Worm (Caenorhabditis elegans): ENCODE results near the gene T24F1.4.

The T24F1.4 gene

DNA sequence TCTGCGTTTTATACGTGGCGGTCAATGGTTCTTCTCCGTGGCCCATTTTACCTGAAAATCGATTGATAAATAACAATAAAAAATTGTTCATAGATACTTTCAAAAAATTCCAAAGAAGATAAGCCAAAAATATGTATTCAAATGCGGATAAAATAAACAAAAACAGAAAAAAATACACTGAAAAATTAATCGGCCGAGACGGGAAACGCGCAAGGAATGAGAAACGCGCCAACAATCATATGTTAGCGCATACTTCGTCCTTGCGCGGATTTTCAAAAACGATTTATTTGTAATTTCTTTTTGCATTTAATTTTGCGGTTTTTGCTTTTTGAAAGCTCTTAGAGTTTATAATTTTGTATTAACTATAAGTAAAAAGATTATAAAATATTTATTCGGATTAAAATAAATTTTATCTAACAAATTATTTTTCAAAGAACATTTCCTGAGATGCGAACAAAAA is 31.5 kb upstream of the T24F1.4 start, which contains the start of gene nduf-11 (continued):
- TF ChIP-seq D2030.7 (GFP tag; IDR thresholded peaks at IDR 0.05) (0 out of 2 replicates have a peak, but pooled peaks have one; percentile 23), hrde-1 (tag; optimal IDR thresholded peaks at IDR 0.05; ENCODE audit: borderline replicate concordance) (no peak), nfya-2 (GFP tag; IDR thresholded peaks at IDR 0.05) (no peak), hlh-26 (GFP tag; conservative IDR thresholded peaks at IDR 0.05) (no peak), lin-26 (GFP tag; IDR thresholded peaks at IDR 0.05) (0 out of 2 replicates have a peak, but pooled peaks have one; percentile 10), madf-3 (GFP tag; IDR thresholded peaks at IDR 0.05) (no peak), ceh-27 (GFP tag; optimal IDR thresholded peaks at IDR 0.05) (peak; percentile 34), unc-130 (GFP tag; optimal IDR thresholded peaks at IDR 0.05) (no peak), dpff-1 (tag; optimal IDR thresholded peaks at IDR 0.05) (no peak), F23B12.7 (tag; optimal IDR thresholded peaks at IDR 0.05; ENCODE audit: insufficient read depth) (peak; percentile 74), lsl-1 (GFP tag; optimal IDR thresholded peaks at IDR 0.05) (peak; percentile 72), nhr-120 (GFP tag; IDR thresholded peaks at IDR 0.05) (no peak), rcor-1 (GFP tag; IDR thresholded peaks at IDR 0.05) (peak; percentile 51), tbp1 (GFP tag; optimal IDR thresholded peaks at IDR 0.05) (peak; percentile 63), egrh-3 (GFP tag; IDR thresholded peaks at IDR 0.05) (no peak), dox-1 (GFP tag; IDR thresholded peaks at IDR 0.05) (peak; percentile 61), F10E7.11 (tag; optimal IDR thresholded peaks at IDR 0.05) (no peak), madf-10 (tag; optimal IDR thresholded peaks at IDR 0.05) (peak; percentile 30), zim-3 (tag; optimal IDR thresholded peaks at IDR 0.05) (no peak), sea-2 (GFP tag; IDR thresholded peaks at IDR 0.05) (no peak), F37B4.10 (GFP tag; IDR thresholded peaks at IDR 0.05) (no peak), F39B2.1 (GFP tag; IDR thresholded peaks at IDR 0.05) (no peak), tbx-9 (tag; optimal IDR thresholded peaks at IDR 0.05; ENCODE audit: borderline replicate concordance) (no peak), F22D6.2 (tag; optimal IDR thresholded peaks at IDR 0.05) (no peak), B0019.2 (GFP tag; conservative IDR thresholded peaks at IDR 0.05) (no peak), ekl-4 (GFP tag; IDR thresholded peaks at IDR 0.05) (no peak), Y79H2A.3 (GFP tag; conservative IDR thresholded peaks at IDR 0.05) (no peak), ztf-28 (GFP tag; IDR thresholded peaks at IDR 0.05) (no peak), ets-4 (GFP tag; optimal IDR thresholded peaks at IDR 0.05) (no peak), hsf-1 (GFP tag; IDR thresholded peaks at IDR 0.05) (peak; percentile 57; the same call in 1 of the 2 replicates), ztf-3 (GFP tag; optimal IDR thresholded peaks at IDR 0.05) (no peak), lin-35 (GFP tag; optimal IDR thresholded peaks at IDR 0.05) (peak in 2 of 3 experiments; percentile 82 to 91), ceh-91 (GFP tag; IDR thresholded peaks at IDR 0.05) (peak; percentile 52; the same call in 1 of the 2 replicates), nfyb-1 (GFP tag; IDR thresholded peaks at IDR 0.05) (peak; percentile 79), atf-7 (tag; optimal IDR thresholded peaks at IDR 0.05) (no peak), hlh-12 (tag; optimal IDR thresholded peaks at IDR 0.05) (no peak), mxl-1 (tag; optimal IDR thresholded peaks at IDR 0.05) (no peak), ztf-26 (tag; optimal IDR thresholded peaks at IDR 0.05) (peak; percentile 34), gei-17 (GFP tag; optimal IDR thresholded peaks at IDR 0.05) (no peak), madf-6 (GFP tag; IDR thresholded peaks at IDR 0.05) (peak; percentile 80), snpc-1.1 (tag; optimal IDR thresholded peaks at IDR 0.05; ENCODE audit: insufficient read depth) (no peak), egl-18 (GFP tag; IDR thresholded peaks at IDR 0.05) (no peak), ztf-18 (tag; optimal IDR thresholded peaks at IDR 0.05) (peak; percentile 98), die-1 (tag; optimal IDR thresholded peaks at IDR 0.05) (no peak), fkh-3 (tag; optimal IDR thresholded peaks at IDR 0.05) (no peak), ceh-79 (tag; optimal IDR thresholded peaks at IDR 0.05) (no peak), repo-1 (tag; optimal IDR thresholded peaks at IDR 0.05) (peak; percentile 60), ceh-58 (GFP tag; IDR thresholded peaks at IDR 0.05) (no peak), F33H1.4 (GFP tag; IDR thresholded peaks at IDR 0.05) (peak; percentile 71)
